Fruit fly (Drosophila melanogaster) whole organism, embryonic: ENCODE results near the gene osp.
A peak's percentile ranks its signal among the peaks of the same experiment; 100 is the strongest.

Source experiments
- Ada2b ChIP-seq: fragments of 200-800 bp; sonication (Bioruptor generic); IDR thresholded peaks from 2 replicates; pipeline ENCODE4 v1.3.6; 2022; ENCODE audit warnings: missing biosample characterization, missing genetic modification characterization
- Aef1 ChIP-seq: fragments of 200-800 bp; sonication (Bioruptor generic); IDR thresholded peaks from 3 replicates; pipeline ENCODE4 v1.3.6; 2022; ENCODE audit warnings: missing biosample characterization, missing genetic modification characterization
- Bdp1 ChIP-seq: fragments of 200-800 bp; sonication (Bioruptor generic); optimal IDR thresholded peaks from 3 replicates; lab custom pipeline; 2016; ENCODE audit warnings: missing biosample characterization, missing genetic modification characterization
- CG11085 ChIP-seq: fragments of 200-800 bp; sonication (Bioruptor generic); IDR thresholded peaks from 2 replicates; pipeline ENCODE4 v1.3.6; 2022; ENCODE audit warnings: missing biosample characterization, missing genetic modification characterization
- CG11456 ChIP-seq: fragments of 200-800 bp; sonication (Bioruptor generic); IDR thresholded peaks from 3 replicates; pipeline ENCODE4 v1.3.6; 2022; ENCODE audit warnings: missing biosample characterization, missing genetic modification characterization
- CG11695 ChIP-seq: fragments of 200-800 bp; sonication (Bioruptor generic); IDR thresholded peaks from 3 replicates; pipeline ENCODE4 v1.3.6; 2022; ENCODE audit warnings: missing biosample characterization, missing genetic modification characterization
- CG12071 ChIP-seq: fragments of 200-800 bp; sonication (Bioruptor generic); optimal IDR thresholded peaks from 3 replicates; lab custom pipeline; 2018; ENCODE audit warnings: missing biosample characterization, mild to moderate bottlenecking, missing genetic modification characterization
- CG12219 ChIP-seq: fragments of 200-800 bp; sonication (Bioruptor generic); optimal IDR thresholded peaks from 3 replicates; lab custom pipeline; 2018; ENCODE audit warnings: missing biosample characterization, mild to moderate bottlenecking, missing genetic modification characterization
- CG12391 ChIP-seq: fragments of 200-800 bp; sonication (Bioruptor generic); optimal IDR thresholded peaks from 3 replicates; lab custom pipeline; 2018; ENCODE audit warnings: missing biosample characterization, mild to moderate bottlenecking, missing genetic modification characterization, moderate library complexity
- CG12659 ChIP-seq: fragments of 200-800 bp; sonication (Bioruptor generic); optimal IDR thresholded peaks from 3 replicates; lab custom pipeline; 2017; ENCODE audit warnings: mild to moderate bottlenecking, missing biosample characterization, missing genetic modification reagents, missing genetic modification characterization
- CG12942 ChIP-seq: fragments of 200-800 bp; sonication (Bioruptor generic); optimal IDR thresholded peaks from 3 replicates; lab custom pipeline; 2016; ENCODE audit warnings: missing biosample characterization, missing genetic modification characterization
- CG13123 ChIP-seq: fragments of 200-800 bp; sonication (Bioruptor generic); optimal IDR thresholded peaks from 2 replicates; lab custom pipeline; 2016; ENCODE audit warnings: missing biosample characterization, missing genetic modification characterization
- CG14050 ChIP-seq: fragments of 200-800 bp; sonication (Bioruptor generic); IDR thresholded peaks from 3 replicates; pipeline ENCODE4 v1.3.6; 2022; ENCODE audit warnings: missing biosample characterization, missing genetic modification characterization
- CG18476 ChIP-seq: fragments of 200-800 bp; sonication (Bioruptor generic); optimal IDR thresholded peaks from 2 replicates; lab custom pipeline; 2016; ENCODE audit warnings: missing biosample characterization, mild to moderate bottlenecking, missing genetic modification characterization
- CG18599 ChIP-seq: fragments of 200-800 bp; sonication (Bioruptor generic); optimal IDR thresholded peaks from 3 replicates; lab custom pipeline; 2017; ENCODE audit warnings: missing biosample characterization, missing genetic modification characterization, mild to moderate bottlenecking, moderate library complexity, missing genetic modification reagents
- CG4730 ChIP-seq: fragments of 200-800 bp; sonication (Bioruptor generic); IDR thresholded peaks from 2 replicates; pipeline ENCODE4 v1.3.6; 2022; ENCODE audit warnings: missing biosample characterization, missing genetic modification characterization
- CG4820 ChIP-seq: fragments of 200-800 bp; sonication (Bioruptor generic); optimal IDR thresholded peaks from 3 replicates; lab custom pipeline; 2016; ENCODE audit warnings: missing biosample characterization, missing genetic modification characterization
- CG7786 ChIP-seq: fragments of 200-800 bp; sonication (Bioruptor generic); optimal IDR thresholded peaks from 2 replicates; lab custom pipeline; 2016; ENCODE audit warnings: missing biosample characterization, missing genetic modification characterization
- CG7928 ChIP-seq: fragments of 200-800 bp; sonication (Bioruptor generic); optimal IDR thresholded peaks from 2 replicates; lab custom pipeline; 2017; ENCODE audit warnings: missing biosample characterization, mild to moderate bottlenecking, missing genetic modification characterization
- CG8089 ChIP-seq: fragments of 200-800 bp; sonication (Bioruptor generic); optimal IDR thresholded peaks from 3 replicates; lab custom pipeline; 2016; ENCODE audit warnings: missing biosample characterization, missing genetic modification characterization
- CG8290 ChIP-seq, 3 experiments: fragments of 200-800 bp; sonication (Bioruptor generic); optimal IDR thresholded peaks; 2 replicates each; lab custom pipeline; 2016 to 2019; ENCODE audit warnings: missing biosample characterization in 3 of 3, missing genetic modification characterization in 3 of 3, mild to moderate bottlenecking in 2 of 3, moderate library complexity in 1 of 3
- CG9932 ChIP-seq: fragments of 200-800 bp; sonication (Bioruptor generic); IDR thresholded peaks from 2 replicates; pipeline ENCODE4 v1.3.6; 2022; ENCODE audit warnings: missing biosample characterization, missing genetic modification characterization
- Dfd ChIP-seq, 2 experiments: fragments of >200 bp; optimal IDR thresholded peaks; 2 replicates each; lab custom pipeline; 2017; ENCODE audit warnings: missing biosample characterization in 2 of 2, missing genetic modification characterization in 2 of 2
- Eip74EF ChIP-seq, 2 experiments: fragments of 200-800 bp in 1 of 2; fragments of >200 bp in 1 of 2; sonication (Bioruptor generic) in 1 of 2; optimal IDR thresholded peaks; 2 replicates each; lab custom pipeline; 2017 to 2019; ENCODE audit warnings: missing biosample characterization in 2 of 2, missing genetic modification characterization in 2 of 2, mild to moderate bottlenecking in 1 of 2, moderate library complexity in 1 of 2
- Ets97D ChIP-seq: fragments of 200-800 bp; sonication (Bioruptor generic); optimal IDR thresholded peaks from 3 replicates; lab custom pipeline; 2016; ENCODE audit warnings: missing biosample characterization, missing genetic modification characterization
- HLH3B ChIP-seq: fragments of 200-800 bp; sonication (Bioruptor generic); IDR thresholded peaks from 2 replicates; pipeline ENCODE4 v1.3.6; 2022; ENCODE audit warnings: missing biosample characterization, missing genetic modification characterization
- Hr39 ChIP-seq: fragments of >200 bp; optimal IDR thresholded peaks from 2 replicates; lab custom pipeline; 2017
- MESR4 ChIP-seq: fragments of 200-800 bp; sonication (Bioruptor generic); optimal IDR thresholded peaks from 2 replicates; lab custom pipeline; 2018; ENCODE audit warnings: missing biosample characterization, mild to moderate bottlenecking, missing genetic modification characterization, moderate library complexity
- Vsx1 ChIP-seq: fragments of 200-800 bp; sonication (Bioruptor generic); optimal IDR thresholded peaks from 2 replicates; lab custom pipeline; 2017; ENCODE audit warnings: missing biosample characterization, mild to moderate bottlenecking, missing genetic modification characterization, missing genetic modification reagents
- ac ChIP-seq: fragments of 200-800 bp; sonication (Bioruptor generic); optimal IDR thresholded peaks from 3 replicates; lab custom pipeline; 2017; ENCODE audit warnings: missing biosample characterization, mild to moderate bottlenecking, missing genetic modification characterization
- aop ChIP-seq: fragments of 200-800 bp; sonication (Bioruptor generic); IDR thresholded peaks from 2 replicates; pipeline ENCODE4 v1.3.6; 2022; ENCODE audit warnings: missing biosample characterization, missing genetic modification characterization
- crp ChIP-seq, 2 experiments: fragments of 200-800 bp; sonication (Bioruptor generic); optimal IDR thresholded peaks; 2 replicates in 1 of 2; 3 replicates in 1 of 2; lab custom pipeline; 2017; ENCODE audit warnings: missing biosample characterization in 2 of 2, missing genetic modification characterization in 2 of 2, mild to moderate bottlenecking in 1 of 2, moderate library complexity in 1 of 2
- en ChIP-seq: fragments of 200-800 bp; sonication (Bioruptor generic); optimal IDR thresholded peaks from 2 replicates; lab custom pipeline; 2016; ENCODE audit warnings: missing biosample characterization, missing genetic modification characterization
- gcm ChIP-seq: fragments of 200-800 bp; sonication (Bioruptor generic); optimal IDR thresholded peaks from 2 replicates; lab custom pipeline; 2019; ENCODE audit warnings: missing biosample characterization, mild to moderate bottlenecking, missing genetic modification characterization, moderate library complexity
- grau ChIP-seq: fragments of 200-800 bp; optimal IDR thresholded peaks from 3 replicates; lab custom pipeline; 2019; ENCODE audit warnings: missing biosample characterization, mild to moderate bottlenecking, missing genetic modification characterization, moderate library complexity
- h ChIP-seq: fragments of >200 bp; optimal IDR thresholded peaks from 2 replicates; lab custom pipeline; 2017
- lov ChIP-seq, 2 experiments: fragments of 200-800 bp in 1 of 2; fragments of >200 bp in 1 of 2; sonication (Bioruptor generic) in 1 of 2; IDR thresholded peaks in 1 of 2; optimal IDR thresholded peaks in 1 of 2; 2 replicates in 1 of 2; 3 replicates in 1 of 2; pipeline versions ENCODE4 v1.3.6 to Lab custom; 2017 to 2022; ENCODE audit warnings: missing biosample characterization in 1 of 2, missing genetic modification characterization in 1 of 2
- maf-S ChIP-seq: fragments of 200-800 bp; sonication (Bioruptor generic); optimal IDR thresholded peaks from 2 replicates; lab custom pipeline; 2016; ENCODE audit warnings: missing biosample characterization, missing genetic modification characterization
- mirr ChIP-seq: fragments of 200-800 bp; sonication (Bioruptor generic); optimal IDR thresholded peaks from 3 replicates; lab custom pipeline; 2018; ENCODE audit warnings: missing biosample characterization, mild to moderate bottlenecking, missing genetic modification characterization
- nau ChIP-seq: fragments of 200-800 bp; sonication (Bioruptor generic); optimal IDR thresholded peaks from 3 replicates; lab custom pipeline; 2017; ENCODE audit warnings: missing biosample characterization, mild to moderate bottlenecking, missing genetic modification characterization, missing genetic modification reagents
- nerfin-2 ChIP-seq: fragments of 200-800 bp; sonication (Bioruptor generic); IDR thresholded peaks from 2 replicates; pipeline ENCODE4 v1.3.6; 2022; ENCODE audit warnings: missing biosample characterization, missing genetic modification characterization; ENCODE audit not compliant: partially characterized antibody
- onecut ChIP-seq: fragments of 200-800 bp; sonication (Bioruptor generic); IDR thresholded peaks from 2 replicates; pipeline ENCODE4 v1.3.6; 2022; ENCODE audit warnings: missing biosample characterization, missing genetic modification characterization
- pho ChIP-seq: fragments of 200-800 bp; sonication (Bioruptor generic); optimal IDR thresholded peaks from 2 replicates; lab custom pipeline; 2016; ENCODE audit warnings: missing biosample characterization, missing genetic modification characterization
- sd ChIP-seq: fragments of 200-800 bp; sonication (Bioruptor generic); optimal IDR thresholded peaks from 3 replicates; lab custom pipeline; 2018; ENCODE audit warnings: missing biosample characterization, mild to moderate bottlenecking, missing genetic modification characterization, moderate library complexity
- sisA ChIP-seq: fragments of 200-800 bp; sonication (Bioruptor generic); IDR thresholded peaks from 2 replicates; pipeline ENCODE4 v1.3.6; 2022; ENCODE audit warnings: missing biosample characterization, missing genetic modification characterization
- slou ChIP-seq: fragments of 200-800 bp; sonication (Bioruptor generic); optimal IDR thresholded peaks from 3 replicates; lab custom pipeline; 2016; ENCODE audit warnings: missing biosample characterization, missing genetic modification characterization
- stwl ChIP-seq: fragments of 200-800 bp; sonication (Bioruptor generic); optimal IDR thresholded peaks from 3 replicates; lab custom pipeline; 2018; ENCODE audit warnings: missing biosample characterization, mild to moderate bottlenecking, missing genetic modification characterization, moderate library complexity
- trh ChIP-seq: fragments of 200-800 bp; sonication (Bioruptor generic); optimal IDR thresholded peaks from 2 replicates; lab custom pipeline; 2016; ENCODE audit warnings: missing biosample characterization, missing genetic modification characterization
- yki ChIP-seq: fragments of >200 bp; optimal IDR thresholded peaks from 3 replicates; lab custom pipeline; 2018

The osp gene

dm6 chr2L:14614897-14615602 is 74.1 kb downstream of the osp start, which contains the start of the genes Adh and Adhr (continued):
- TF ChIP-seq lov (optimal IDR thresholded peaks at IDR 0.05; lab: Kevin White, UChicago) (no peak), lov (GFP tag; IDR thresholded peaks at IDR 0.05; lab: Robert Waterston, UW) (no peak), sisA (no peak), CG13123 (GFP tag; lab: Kevin White, UChicago) (no peak), CG11695 (GFP tag; lab: Robert Waterston, UW) (peak; percentile 84), CG8290 (GFP tag; optimal IDR thresholded peaks at IDR 0.05; lab: Kevin White, UChicago) (no peak), CG8290 (tag; optimal IDR thresholded peaks at IDR 0.05; lab: Kevin White, UChicago) (peak in 1 of 2 experiments; percentile 17), CG7786 (GFP tag; lab: Kevin White, UChicago) (peak; percentile 69), CG12659 (peak; percentile 77), onecut (GFP tag; lab: Robert Waterston, UW) (0 out of 2 replicates have a peak, but pooled peaks have one; percentile 19), pho (GFP tag; lab: Kevin White, UChicago) (peak; percentile 53), sd (peak; percentile 14), yki (no peak), Bdp1 (GFP tag; lab: Kevin White, UChicago) (peak; percentile 38), CG14050 (no peak), Hr39 (lab: Kevin White, UChicago) (no peak), MESR4 (GFP tag; lab: Kevin White, UChicago) (no peak), slou (GFP tag; lab: Kevin White, UChicago) (peak; percentile 58), HLH3B (GFP tag; lab: Robert Waterston, UW) (peak; percentile 48), grau (tag; lab: Kevin White, UChicago) (peak; percentile 86), Eip74EF (GFP tag; optimal IDR thresholded peaks at IDR 0.05; lab: Kevin White, UChicago) (peak in 1 of 2 experiments; percentile 37), CG12071 (peak; percentile 10), CG18599 (GFP tag; lab: Kevin White, UChicago) (peak; percentile 87), CG9932 (GFP tag; lab: Robert Waterston, UW) (peak; percentile 79), CG4820 (peak; percentile 55), CG11456 (GFP tag; lab: Robert Waterston, UW) (peak; percentile 71; the same call in 2 of the 3 replicates), Aef1 (GFP tag; lab: Robert Waterston, UW) (peak; percentile 18; the same call in 1 of the 3 replicates), crp (GFP tag; optimal IDR thresholded peaks at IDR 0.05; lab: Kevin White, UChicago) (no peak), maf-S (GFP tag; lab: Kevin White, UChicago) (peak; percentile 19), en (GFP tag; lab: Kevin White, UChicago) (peak; percentile 9), stwl (tag; lab: Kevin White, UChicago) (no peak), aop (GFP tag; lab: Robert Waterston, UW) (no peak), CG11085 (peak; percentile 43), nau (peak; percentile 63), CG7928 (GFP tag; lab: Kevin White, UChicago) (peak; percentile 42), ac (GFP tag; lab: Kevin White, UChicago) (no peak), h (no peak), CG12391 (tag; lab: Kevin White, UChicago) (peak; percentile 86), trh (GFP tag; lab: Kevin White, UChicago) (peak; percentile 25), Vsx1 (peak; percentile 17), nerfin-2 (GFP tag; lab: Robert Waterston, UW) (no peak), Dfd (GFP tag; optimal IDR thresholded peaks at IDR 0.05; lab: Kevin White, UChicago) (no peak), CG4730 (GFP tag; lab: Robert Waterston, UW) (0 out of 2 replicates have a peak, but pooled peaks have one; percentile 28), Ada2b (GFP tag; lab: Robert Waterston, UW) (peak; percentile 26; the same call in 1 of the 2 replicates), CG12942 (GFP tag; lab: Kevin White, UChicago) (peak; percentile 49), Ets97D (GFP tag; lab: Kevin White, UChicago) (no peak), CG8089 (peak; percentile 62), gcm (GFP tag; lab: Kevin White, UChicago) (peak; percentile 77), mirr (no peak), CG18476 (GFP tag; lab: Kevin White, UChicago) (peak; percentile 60), CG12219 (GFP tag; lab: Kevin White, UChicago) (peak; percentile 46)
